Worm (Caenorhabditis elegans) whole organism, midembryonic: ENCODE data around the gene deg-1.

Source experiments
- T22C8.4 ChIP-seq: fragments of 200-800 bp; sonication (Bioruptor generic); IDR thresholded peaks from 2 replicates; pipeline ENCODE4 v1.3.6; 2022; ENCODE audit warnings: missing genetic modification characterization, missing compliant biosample characterization
- flt-1 ChIP-seq: fragments of 200-800 bp; sonication (Bioruptor generic); IDR thresholded peaks from 2 replicates; pipeline ENCODE4 v1.3.6; 2022; ENCODE audit warnings: missing genetic modification characterization, missing compliant biosample characterization
- klf-2 ChIP-seq: fragments of 200-800 bp; sonication (Bioruptor generic); conservative IDR thresholded peaks from 2 replicates; pipeline ENCODE4 v1.3.6; 2022; ENCODE audit warnings: missing genetic modification reagents, missing genetic modification characterization, missing compliant biosample characterization
- tab-1 ChIP-seq: fragments of 200-800 bp; sonication (Bioruptor generic); IDR thresholded peaks from 2 replicates; pipeline ENCODE4 v1.3.6; 2022; ENCODE audit warnings: missing genetic modification characterization, missing compliant biosample characterization
- ztf-23 ChIP-seq: fragments of 200-800 bp; sonication (Bioruptor generic); IDR thresholded peaks from 2 replicates; pipeline ENCODE4 v1.3.6; 2022; ENCODE audit warnings: missing genetic modification reagents, missing genetic modification characterization, missing compliant biosample characterization
- ztf-29 ChIP-seq: fragments of 200-800 bp; sonication (Bioruptor generic); IDR thresholded peaks from 2 replicates; pipeline ENCODE4 v1.3.6; 2022; ENCODE audit warnings: missing genetic modification reagents, missing genetic modification characterization, missing compliant biosample characterization

- TF ChIP-seq klf-2 (GFP tag; lab: Robert Waterston, UW) (no peak), T22C8.4 (GFP tag; lab: Robert Waterston, UW) (no peak), flt-1 (GFP tag; lab: Robert Waterston, UW) (no peak), tab-1 (GFP tag; lab: Robert Waterston, UW) (no peak), ztf-23 (GFP tag; lab: Robert Waterston, UW) (no peak), ztf-29 (no peak)
Measured at ce11 chrX:7733571-7733970, 19.3 kb upstream of the deg-1 start.
